Worm (Caenorhabditis elegans) whole organism, young adult: Measurements from ENCODE around the gene F59B1.4.

Source experiments
- B0336.3 ChIP-seq: fragments of 200-800 bp; sonication (Bioruptor generic); IDR thresholded peaks from 2 replicates; pipeline ENCODE4 v1.3.6; 2022; ENCODE audit warnings: missing genetic modification characterization, missing compliant biosample characterization
- F10E7.11 ChIP-seq: sonication (generic microtip); optimal IDR thresholded peaks from 2 replicates; lab custom pipeline; 2017; ENCODE audit warnings: mild to moderate bottlenecking, missing genetic modification characterization, moderate library complexity, missing compliant biosample characterization
- F33H1.4 ChIP-seq: fragments of 200-800 bp; sonication (Bioruptor generic); IDR thresholded peaks from 2 replicates; pipeline ENCODE4 v1.3.6; 2022; ENCODE audit warnings: missing genetic modification reagents, missing genetic modification characterization, missing compliant biosample characterization
- F57A8.1 ChIP-seq: fragments of 200-800 bp; sonication (Bioruptor generic); optimal IDR thresholded peaks from 2 replicates; lab custom pipeline; 2018; ENCODE audit warnings: mild to moderate bottlenecking, missing genetic modification characterization, moderate library complexity, missing compliant biosample characterization
- K12H6.12 ChIP-seq: fragments of 200-800 bp; sonication (Bioruptor generic); optimal IDR thresholded peaks from 2 replicates; lab custom pipeline; 2018; ENCODE audit warnings: mild to moderate bottlenecking, missing genetic modification characterization, missing compliant biosample characterization
- T26A5.8 ChIP-seq: sonication (generic microtip); optimal IDR thresholded peaks from 2 replicates; lab custom pipeline; 2016; ENCODE audit warnings: missing genetic modification characterization, missing compliant biosample characterization
- Y95B8A.8 ChIP-seq: fragments of 200-800 bp; sonication (Bioruptor generic); IDR thresholded peaks from 2 replicates; pipeline ENCODE4 v1.3.6; 2022; ENCODE audit warnings: missing genetic modification reagents, missing genetic modification characterization, missing compliant biosample characterization
- aptf-2 ChIP-seq: fragments of 200-800 bp; sonication (Bioruptor generic); conservative IDR thresholded peaks from 2 replicates; pipeline ENCODE4 v1.3.6; 2022; ENCODE audit warnings: missing genetic modification reagents, missing genetic modification characterization, missing compliant biosample characterization
- attf-3 ChIP-seq: fragments of 200-800 bp; sonication (Bioruptor generic); conservative IDR thresholded peaks from 2 replicates; pipeline ENCODE4 v1.3.6; 2022; ENCODE audit warnings: missing genetic modification reagents, missing genetic modification characterization, missing compliant biosample characterization
- attf-5 ChIP-seq: fragments of 200-800 bp; sonication (Bioruptor generic); optimal IDR thresholded peaks from 2 replicates; lab custom pipeline; 2018; ENCODE audit warnings: mild to moderate bottlenecking, missing genetic modification characterization, missing compliant biosample characterization
- bed-1 ChIP-seq: fragments of 200-800 bp; sonication (Bioruptor generic); IDR thresholded peaks from 2 replicates; pipeline ENCODE4 v1.3.6; 2022; ENCODE audit warnings: missing genetic modification reagents, missing genetic modification characterization, missing compliant biosample characterization
- cebp-1 ChIP-seq, 2 experiments: fragments of 200-800 bp in 1 of 2; sonication (Bioruptor generic) in 1 of 2; sonication (generic microtip) in 1 of 2; IDR thresholded peaks in 1 of 2; optimal IDR thresholded peaks in 1 of 2; 2 replicates each; pipeline versions ENCODE4 v1.3.6 to Lab custom; 2017 to 2022; ENCODE audit warnings: missing compliant biosample characterization in 2 of 2, missing genetic modification characterization in 2 of 2, mild to moderate bottlenecking in 1 of 2, missing genetic modification reagents in 1 of 2, moderate library complexity in 1 of 2
- cebp-2 ChIP-seq: fragments of 200-800 bp; sonication (Bioruptor generic); IDR thresholded peaks from 2 replicates; pipeline ENCODE4 v1.3.6; 2022; ENCODE audit warnings: missing genetic modification characterization, missing compliant biosample characterization
- ceh-79 ChIP-seq: sonication (generic microtip); optimal IDR thresholded peaks from 2 replicates; lab custom pipeline; 2017; ENCODE audit warnings: mild to moderate bottlenecking, missing genetic modification characterization, missing compliant biosample characterization
- die-1 ChIP-seq: sonication (generic microtip); optimal IDR thresholded peaks from 2 replicates; lab custom pipeline; 2016; ENCODE audit warnings: missing genotype, mild to moderate bottlenecking, missing genetic modification characterization, missing compliant biosample characterization
- dox-1 ChIP-seq: fragments of 200-800 bp; sonication (Bioruptor generic); IDR thresholded peaks from 2 replicates; pipeline ENCODE4 v1.3.6; 2022; ENCODE audit warnings: missing genetic modification reagents, missing genetic modification characterization, missing compliant biosample characterization
- dpff-1 ChIP-seq: sonication (generic microtip); optimal IDR thresholded peaks from 2 replicates; lab custom pipeline; 2017; ENCODE audit warnings: mild to moderate bottlenecking, missing genetic modification characterization, missing compliant biosample characterization
- egl-18 ChIP-seq: fragments of 200-800 bp; sonication (Bioruptor generic); IDR thresholded peaks from 2 replicates; pipeline ENCODE4 v1.3.6; 2022; ENCODE audit warnings: missing genetic modification reagents, missing genetic modification characterization, missing compliant biosample characterization
- him-1 ChIP-seq: sonication (generic microtip); optimal IDR thresholded peaks from 2 replicates; lab custom pipeline; 2016; ENCODE audit warnings: missing genotype, missing genetic modification reagents, missing genetic modification characterization, missing compliant biosample characterization
- hmg-1.2 ChIP-seq: fragments of 200-800 bp; sonication (Bioruptor generic); IDR thresholded peaks from 2 replicates; pipeline ENCODE4 v1.3.6; 2022; ENCODE audit warnings: missing genetic modification reagents, missing genetic modification characterization, missing compliant biosample characterization
- lin-40 ChIP-seq: sonication (generic microtip); optimal IDR thresholded peaks from 2 replicates; lab custom pipeline; 2016; ENCODE audit warnings: missing genetic modification characterization, mild to moderate bottlenecking, missing compliant biosample characterization, missing genotype, missing genetic modification reagents
- mel-28 ChIP-seq: sonication (generic microtip); optimal IDR thresholded peaks from 2 replicates; lab custom pipeline; 2016; ENCODE audit warnings: borderline replicate concordance, mild to moderate bottlenecking, missing genetic modification characterization, missing compliant biosample characterization
- nfya-2 ChIP-seq: fragments of 200-800 bp; sonication (Bioruptor generic); IDR thresholded peaks from 2 replicates; pipeline ENCODE4 v1.3.6; 2022; ENCODE audit warnings: missing genetic modification reagents, missing genetic modification characterization, missing compliant biosample characterization
- nhr-27 ChIP-seq: fragments of 200-800 bp; sonication (Bioruptor generic); optimal IDR thresholded peaks from 2 replicates; lab custom pipeline; 2018; ENCODE audit warnings: mild to moderate bottlenecking, missing genetic modification characterization, moderate library complexity, missing compliant biosample characterization
- nhr-80 ChIP-seq: sonication (generic microtip); optimal IDR thresholded peaks from 2 replicates; lab custom pipeline; 2016; ENCODE audit warnings: missing genetic modification characterization, missing compliant biosample characterization
- pbrm-1 ChIP-seq: fragments of 200-800 bp; sonication (Bioruptor generic); IDR thresholded peaks from 2 replicates; pipeline ENCODE4 v1.3.6; 2022; ENCODE audit warnings: missing genetic modification reagents, missing genetic modification characterization, missing compliant biosample characterization
- rpc-1 ChIP-seq, 2 experiments: fragments of 150-350 bp in 1 of 2; sonication (generic microtip) in 1 of 2; optimal IDR thresholded peaks; 2 replicates each; lab custom pipeline; 2014 to 2018; ENCODE audit warnings: missing biosample characterization in 1 of 2, missing genetic modification characterization in 1 of 2, missing genetic modification reagents in 1 of 2, missing genotype in 1 of 2
- sea-2 ChIP-seq: fragments of 200-800 bp; sonication (Bioruptor generic); IDR thresholded peaks from 2 replicates; pipeline ENCODE4 v1.3.6; 2022; ENCODE audit warnings: missing genetic modification characterization, missing compliant biosample characterization
- snpc-3.4 ChIP-seq: sonication (generic microtip); optimal IDR thresholded peaks from 2 replicates; lab custom pipeline; 2017; ENCODE audit warnings: missing genetic modification characterization, mild to moderate bottlenecking, missing compliant biosample characterization, antibody characterized with exemption, moderate library complexity, missing genotype, missing genetic modification reagents
- snpc-4 ChIP-seq, 5 experiments: fragments of 150-350 bp in 1 of 5; sonication (generic microtip) in 4 of 5; optimal IDR thresholded peaks; 2 replicates each; lab custom pipeline; 2014 to 2018; ENCODE audit warnings: missing genetic modification characterization in 5 of 5, missing biosample characterization in 3 of 5, antibody characterized with exemption in 2 of 5, mild to moderate bottlenecking in 2 of 5, missing compliant biosample characterization in 2 of 5, missing genotype in 2 of 5, moderate library complexity in 2 of 5, missing genetic modification reagents in 1 of 5
- tbp1 ChIP-seq: fragments of 200-800 bp; sonication (Bioruptor generic); optimal IDR thresholded peaks from 2 replicates; lab custom pipeline; 2018; ENCODE audit warnings: mild to moderate bottlenecking, missing genetic modification characterization, missing compliant biosample characterization
- xnd-1 ChIP-seq: sonication (generic microtip); optimal IDR thresholded peaks from 2 replicates; lab custom pipeline; 2016; ENCODE audit warnings: missing genotype, missing genetic modification reagents, missing genetic modification characterization, missing compliant biosample characterization
- ztf-28 ChIP-seq: fragments of 200-800 bp; sonication (Bioruptor generic); IDR thresholded peaks from 2 replicates; pipeline ENCODE4 v1.3.6; 2022; ENCODE audit warnings: missing genetic modification reagents, missing genetic modification characterization, missing compliant biosample characterization

The F59B1.4 gene

DNA sequence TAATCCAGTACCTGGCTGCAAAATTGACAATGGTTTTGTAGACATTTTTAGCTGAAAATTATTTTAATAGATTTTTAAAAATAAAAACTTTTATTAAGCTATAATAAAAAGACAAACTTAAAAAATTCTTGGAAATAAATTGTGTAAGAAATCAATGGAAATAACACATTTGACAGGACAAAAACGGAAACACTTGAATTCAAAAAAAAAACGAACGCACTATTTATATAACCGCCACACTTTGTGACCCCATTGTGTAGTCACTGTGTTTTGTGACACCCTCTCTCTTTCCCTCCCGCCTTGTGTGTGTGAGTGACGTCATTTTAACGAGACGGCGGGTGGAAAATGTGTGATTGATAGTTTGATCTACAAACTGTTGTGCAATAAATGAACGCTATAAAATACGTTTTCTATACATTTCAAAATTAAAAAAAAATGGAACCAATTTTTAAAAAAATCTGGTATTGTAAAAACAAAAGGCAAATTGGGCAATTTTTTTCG lies 17.4 kb upstream of the F59B1.4 start, which contains the start of gene F59B1.8 (continued):
- no peak for TF ChIP-seq snpc-3.4 (tag; lab: Kevin White, UChicago)
- TF ChIP-seq nhr-27 = no peak
- TF ChIP-seq ceh-79 = no peak
- TF ChIP-seq aptf-2 (GFP tag; lab: Robert Waterston, UW) = no peak
- TF ChIP-seq T26A5.8 (tag; lab: Kevin White, UChicago) = no peak
- peak; percentile 47; the same call in 1 of the 2 replicates for TF ChIP-seq cebp-1 (GFP tag; IDR thresholded peaks at IDR 0.05; lab: Robert Waterston, UW)
- peak; percentile 74 for TF ChIP-seq cebp-1 (tag; optimal IDR thresholded peaks at IDR 0.05; lab: Kevin White, UChicago)
- TF ChIP-seq ztf-28 = no peak
- peak; percentile 14 for TF ChIP-seq attf-5
- TF ChIP-seq egl-18 (GFP tag; lab: Robert Waterston, UW) = no peak
- TF ChIP-seq dox-1 = peak; percentile 49; the same call in 1 of the 2 replicates
- 0 out of 2 replicates have a peak, but pooled peaks have one; percentile 20 for TF ChIP-seq B0336.3 (GFP tag; lab: Robert Waterston, UW)

DNA sequence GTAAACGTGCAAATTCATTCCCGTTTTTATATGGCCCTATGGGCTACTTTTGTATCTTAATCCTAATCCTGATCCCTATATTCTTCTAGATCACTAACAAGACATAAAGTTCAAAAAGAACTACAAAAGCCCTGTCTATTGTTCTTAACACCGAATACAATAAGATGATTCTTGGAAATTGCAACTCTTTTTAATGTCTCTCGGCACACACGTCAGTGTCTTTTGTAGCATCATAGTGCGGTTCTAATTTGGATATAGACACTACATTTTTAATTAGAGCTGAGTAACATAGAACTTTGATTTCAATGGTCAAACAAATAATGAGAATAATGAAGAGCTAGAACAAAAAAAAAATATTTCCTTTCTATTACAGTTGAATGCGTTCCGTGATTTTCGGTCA lies 13.0 kb upstream of the F59B1.4 start:
- TF ChIP-seq dpff-1 (no peak), lin-40 (no peak), him-1 (tag; lab: Kevin White, UChicago) (no peak), die-1 (no peak), rpc-1 (optimal IDR thresholded peaks at IDR 0.05; lab: Kevin White, UChicago) (no peak), rpc-1 (tag; optimal IDR thresholded peaks at IDR 0.05; lab: Kevin White, UChicago) (no peak), K12H6.12 (tag; lab: Kevin White, UChicago) (no peak), cebp-2 (GFP tag; lab: Robert Waterston, UW) (no peak), nhr-80 (tag; lab: Kevin White, UChicago) (no peak), mel-28 (tag; lab: Kevin White, UChicago) (no peak), sea-2 (no peak), bed-1 (GFP tag; lab: Robert Waterston, UW) (no peak), tbp1 (GFP tag; lab: Kevin White, UChicago) (no peak)

DNA sequence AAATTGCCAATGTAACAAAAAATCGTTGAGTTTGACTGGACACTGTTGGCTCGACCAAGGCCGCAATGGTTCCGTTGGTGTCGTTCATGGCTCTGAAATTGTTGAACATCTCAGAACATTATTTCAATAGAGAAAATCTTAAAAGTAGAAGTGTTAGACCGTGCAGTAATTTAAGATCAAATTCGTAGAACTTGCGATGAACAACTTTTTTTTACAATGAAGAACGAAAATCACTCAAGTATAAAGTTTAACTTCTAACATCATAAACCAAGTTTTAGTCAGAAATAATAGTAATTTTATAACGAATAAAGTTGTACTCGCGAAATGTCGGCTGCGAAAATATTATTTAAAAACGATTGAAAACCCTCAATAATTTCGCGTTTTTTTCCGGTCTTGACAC lies 10.2 kb upstream of the F59B1.4 start, which contains the start of gene srx-41:
Gene srx-41, minus strand, starts transcription at position 101 of the 400 bp plus-strand sequence.
- TF ChIP-seq F10E7.11 (tag; lab: Kevin White, UChicago) (no peak), F57A8.1 (GFP tag; lab: Kevin White, UChicago) (no peak), hmg-1.2 (GFP tag; lab: Robert Waterston, UW) (no peak), dpff-1 (no peak), xnd-1 (no peak), attf-3 (no peak), nfya-2 (GFP tag; lab: Robert Waterston, UW) (no peak), F33H1.4 (GFP tag; lab: Robert Waterston, UW) (no peak), snpc-4 (GFP tag; optimal IDR thresholded peaks at IDR 0.05; lab: Kevin White, UChicago) (no peak), snpc-4 (tag; optimal IDR thresholded peaks at IDR 0.05; lab: Kevin White, UChicago) (no peak), Y95B8A.8 (GFP tag; lab: Robert Waterston, UW) (no peak), pbrm-1 (GFP tag; lab: Robert Waterston, UW) (no peak)
- TF ChIP-seq, all 124 proteins: peak for 0
